Fruit fly (Drosophila melanogaster): ENCODE measurements around the gene spi.
A peak's percentile ranks its signal among the peaks of the same experiment; 100 is the strongest.

The spi gene

dm6 chr2L:19586436-19587333 lies 9.6 kb upstream of the spi start, which contains the start of gene Lar (continued):
- TF ChIP-seq toy (GFP tag; IDR thresholded peaks at IDR 0.05) (no peak), emc (GFP tag; optimal IDR thresholded peaks at IDR 0.05) (no peak), CG9727 (GFP tag; optimal IDR thresholded peaks at IDR 0.05) (peak; percentile 58), inv (GFP tag; IDR thresholded peaks at IDR 0.05; ENCODE audit: partially characterized antibody) (no peak), sens (GFP tag) (peak; percentile 96), chif (GFP tag; optimal IDR thresholded peaks at IDR 0.05) (peak in 1 of 2 experiments; percentile 52), CG3407 (GFP tag; optimal IDR thresholded peaks at IDR 0.05) (no peak), cad (GFP tag; optimal IDR thresholded peaks at IDR 0.05) (no peak), CG9932 (GFP tag; IDR thresholded peaks at IDR 0.05) (peak; percentile 69), ssp (GFP tag; IDR thresholded peaks at IDR 0.05) (no peak), sim (GFP tag; IDR thresholded peaks at IDR 0.05) (peak; percentile 54; the same call in 1 of the 2 replicates), CG9876 (GFP tag; optimal IDR thresholded peaks at IDR 0.05) (peak; percentile 10), gsb-n (tag; optimal IDR thresholded peaks at IDR 0.05) (no peak), Chrac-16 (GFP tag; optimal IDR thresholded peaks at IDR 0.05) (peak; percentile 35), NK7.1 (GFP tag; optimal IDR thresholded peaks at IDR 0.05) (peak; percentile 16), CG17359 (tag; optimal IDR thresholded peaks at IDR 0.05) (peak; percentile 49), CG2889 (GFP tag; IDR thresholded peaks at IDR 0.05) (no peak), CG31365 (tag; optimal IDR thresholded peaks at IDR 0.05) (peak; percentile 28), H2.0 (GFP tag; IDR thresholded peaks at IDR 0.05) (peak; percentile 53; the same call in 1 of the 2 replicates), Six4 (GFP tag; optimal IDR thresholded peaks at IDR 0.05) (peak; percentile 2), Stat92E (GFP tag; optimal IDR thresholded peaks at IDR 0.05) (peak in 1 of 3 experiments; percentile 59), zen2 (GFP tag; IDR thresholded peaks at IDR 0.05; ENCODE audit: partially characterized antibody) (no peak), Optix (GFP tag; IDR thresholded peaks at IDR 0.05) (peak; percentile 37; the same call in 1 of the 3 replicates), corto (GFP tag; optimal IDR thresholded peaks at IDR 0.05) (no peak), pzg (GFP tag; optimal IDR thresholded peaks at IDR 0.05) (peak; percentile 79), esg (GFP tag; conservative IDR thresholded peaks at IDR 0.05) (0 out of 2 replicates have a peak, but pooled peaks have one; percentile 9), CG15479 (GFP tag; optimal IDR thresholded peaks at IDR 0.05) (no peak), CG6683 (GFP tag; optimal IDR thresholded peaks at IDR 0.05) (no peak), GATAe (GFP tag; conservative IDR thresholded peaks at IDR 0.05) (no peak), unpg (GFP tag; optimal IDR thresholded peaks at IDR 0.05) (peak; percentile 26), Vsx1 (GFP tag; optimal IDR thresholded peaks at IDR 0.05) (no peak), CG6654 (GFP tag; optimal IDR thresholded peaks at IDR 0.05) (no peak), D (optimal IDR thresholded peaks at IDR 0.05) (no peak), D (GFP tag; optimal IDR thresholded peaks at IDR 0.05) (peak; percentile 1), Hr51 (GFP tag; optimal IDR thresholded peaks at IDR 0.05) (peak; percentile 21 to 56), Xbp1 (GFP tag; optimal IDR thresholded peaks at IDR 0.05) (peak; percentile 68), amos (GFP tag; IDR thresholded peaks at IDR 0.05; ENCODE audit: partially characterized antibody) (peak; percentile 62; the same call in 1 of the 2 replicates), CG3847 (GFP tag; IDR thresholded peaks at IDR 0.05) (peak; percentile 29; the same call in 1 of the 2 replicates), fu2 (GFP tag; optimal IDR thresholded peaks at IDR 0.05) (peak; percentile 60), CG16815 (GFP tag; optimal IDR thresholded peaks at IDR 0.05) (no peak), CG31388 (GFP tag; optimal IDR thresholded peaks at IDR 0.05) (no peak), Lim3 (GFP tag; IDR thresholded peaks at IDR 0.05) (no peak), CG32772 (GFP tag; IDR thresholded peaks at IDR 0.05) (peak; percentile 44; the same call in 1 of the 2 replicates), CG10431 (GFP tag; optimal IDR thresholded peaks at IDR 0.05) (peak; percentile 53), ftz-f1 (GFP tag; optimal IDR thresholded peaks at IDR 0.05) (no peak), klu (GFP tag; IDR thresholded peaks at IDR 0.05) (no peak), CG17568 (GFP tag; optimal IDR thresholded peaks at IDR 0.05) (no peak), wdn (GFP tag; IDR thresholded peaks at IDR 0.05) (no peak), CG30431 (GFP tag; optimal IDR thresholded peaks at IDR 0.05) (no peak)
